Fruit fly (Drosophila melanogaster): ENCODE measurements around the gene upd3.

- TF ChIP-seq Pif1B (GFP tag; optimal IDR thresholded peaks at IDR 0.05) = no peak
- TF ChIP-seq CG15710 (tag; optimal IDR thresholded peaks at IDR 0.05) = peak; percentile 29
- TF ChIP-seq rn (GFP tag; IDR thresholded peaks at IDR 0.05) = no peak
Observed at dm6 chrX:18262151-18262550, 14.9 kb upstream of the upd3 start.
